Fruit fly (Drosophila melanogaster): ENCODE data around the gene Tap42.

Gene Tap42

DNA sequence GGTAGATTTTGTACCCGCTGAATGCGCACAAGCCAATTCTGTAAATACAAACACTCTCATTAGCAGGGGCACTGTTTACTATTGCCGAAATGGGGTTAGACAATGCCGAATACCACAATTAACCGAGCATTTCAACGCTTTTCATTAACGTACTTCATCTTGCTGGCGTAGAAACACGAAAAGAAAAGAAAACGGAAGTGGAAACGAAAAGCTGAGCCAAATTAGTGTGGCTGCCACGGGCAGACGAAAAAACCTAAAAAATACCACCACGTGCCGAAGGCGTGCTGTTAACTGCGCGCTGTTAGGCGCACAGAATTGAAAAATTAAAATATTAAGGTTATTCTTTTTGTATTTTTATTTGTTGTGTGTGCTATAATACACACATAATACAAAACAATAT is 27.5 kb downstream of the Tap42 start, which contains the start of gene RpL24 (continued):
- peak; percentile 96 for TF ChIP-seq CG13775 (GFP tag; optimal IDR thresholded peaks at IDR 0.05)
- peak; percentile 80 for TF ChIP-seq CG4617 (GFP tag; optimal IDR thresholded peaks at IDR 0.05; ENCODE audit: borderline replicate concordance)
- no peak for TF ChIP-seq tna (GFP tag; IDR thresholded peaks at IDR 0.05; ENCODE audit: partially characterized antibody)
- TF ChIP-seq Jarid2 (GFP tag; optimal IDR thresholded peaks at IDR 0.05), result peak; percentile 80
- no peak for TF ChIP-seq hbn (GFP tag; IDR thresholded peaks at IDR 0.05; ENCODE audit: partially characterized antibody)
- no peak for TF ChIP-seq CG15073 (GFP tag; optimal IDR thresholded peaks at IDR 0.05)
- peak; percentile 95 for TF ChIP-seq CG18599 (GFP tag; optimal IDR thresholded peaks at IDR 0.05)
- TF ChIP-seq Scr (GFP tag; IDR thresholded peaks at IDR 0.05; ENCODE audit: partially characterized antibody), result no peak; the same call in 1 of the 2 replicates
- peak; percentile 94 for TF ChIP-seq Vsx1 (GFP tag; optimal IDR thresholded peaks at IDR 0.05)
- TF ChIP-seq wdn (GFP tag; IDR thresholded peaks at IDR 0.05), result peak; percentile 83
- TF ChIP-seq MESR4 (GFP tag; optimal IDR thresholded peaks at IDR 0.05), result peak; percentile 100
- TF ChIP-seq CG11695 (GFP tag; IDR thresholded peaks at IDR 0.05), result peak; percentile 81
- peak; percentile 77 for TF ChIP-seq Nf-YB (GFP tag; optimal IDR thresholded peaks at IDR 0.05)
- peak; percentile 57 for TF ChIP-seq tx (GFP tag; optimal IDR thresholded peaks at IDR 0.05)
- peak; percentile 79 for TF ChIP-seq CG3995 (GFP tag; optimal IDR thresholded peaks at IDR 0.05)
- TF ChIP-seq HHEX (GFP tag; optimal IDR thresholded peaks at IDR 0.05), result peak; percentile 96
- TF ChIP-seq CG6791 (GFP tag; IDR thresholded peaks at IDR 0.05; ENCODE audit: partially characterized antibody), result 0 out of 3 replicates have a peak, but pooled peaks have one; percentile 29
- TF ChIP-seq Hr39 (optimal IDR thresholded peaks at IDR 0.05), result no peak
- TF ChIP-seq CG2875 (GFP tag; optimal IDR thresholded peaks at IDR 0.05), result peak; percentile 92
- TF ChIP-seq fd3F (GFP tag; optimal IDR thresholded peaks at IDR 0.05), result peak; percentile 79
- TF ChIP-seq sima (GFP tag; optimal IDR thresholded peaks at IDR 0.05), result peak; percentile 90
- peak; percentile 80 for TF ChIP-seq trem (tag; optimal IDR thresholded peaks at IDR 0.05)
- peak; percentile 84 for TF ChIP-seq CG10267 (tag; optimal IDR thresholded peaks at IDR 0.05)
- peak; percentile 81 to 88 for TF ChIP-seq Hr51 (GFP tag; optimal IDR thresholded peaks at IDR 0.05)
- peak; percentile 31; the same call in 1 of the 2 replicates for TF ChIP-seq ssp (GFP tag; IDR thresholded peaks at IDR 0.05)
- peak; percentile 97 for TF ChIP-seq B-H2 (GFP tag; optimal IDR thresholded peaks at IDR 0.05)
- TF ChIP-seq CG3163 (GFP tag; optimal IDR thresholded peaks at IDR 0.05), result peak; percentile 82
- peak; percentile 80 for TF ChIP-seq CG1792 (GFP tag; optimal IDR thresholded peaks at IDR 0.05)
- no peak for TF ChIP-seq Lim3 (GFP tag; IDR thresholded peaks at IDR 0.05)
- peak; percentile 83 for TF ChIP-seq CG17361 (GFP tag; IDR thresholded peaks at IDR 0.05)
- TF ChIP-seq CG14014 (GFP tag; IDR thresholded peaks at IDR 0.05), result peak; percentile 89
- peak; percentile 77 for TF ChIP-seq CG1647 (GFP tag; optimal IDR thresholded peaks at IDR 0.05)
- peak; percentile 76; the same call in 1 of the 2 replicates for TF ChIP-seq Ada2b (GFP tag; IDR thresholded peaks at IDR 0.05)
- TF ChIP-seq hb (GFP tag; IDR thresholded peaks at IDR 0.05; ENCODE audit: partially characterized antibody), result no peak
- no peak for TF ChIP-seq Dip2 (GFP tag; IDR thresholded peaks at IDR 0.05)
- peak; percentile 87 for TF ChIP-seq CG10274 (GFP tag; optimal IDR thresholded peaks at IDR 0.05)
- peak; percentile 85 for TF ChIP-seq CG13894 (tag; optimal IDR thresholded peaks at IDR 0.05)
- TF ChIP-seq pb (GFP tag; optimal IDR thresholded peaks at IDR 0.05), result peak; percentile 90
- TF ChIP-seq CG17385 (GFP tag; optimal IDR thresholded peaks at IDR 0.05), result peak; percentile 91
- peak; percentile 82 for TF ChIP-seq CG2678 (tag; optimal IDR thresholded peaks at IDR 0.05)
- peak; percentile 24; the same call in 1 of the 2 replicates for TF ChIP-seq CG14667 (GFP tag; IDR thresholded peaks at IDR 0.05)
- peak; percentile 95 for TF ChIP-seq CG13296 (GFP tag; optimal IDR thresholded peaks at IDR 0.05)
- peak; percentile 72 for TF ChIP-seq CG7928 (GFP tag; optimal IDR thresholded peaks at IDR 0.05)
- TF ChIP-seq Usf (GFP tag; optimal IDR thresholded peaks at IDR 0.05), result peak; percentile 80
- TF ChIP-seq CG11085 (GFP tag; IDR thresholded peaks at IDR 0.05), result peak; percentile 85
- TF ChIP-seq Sox100B (GFP tag; optimal IDR thresholded peaks at IDR 0.05), result peak; percentile 88
- peak; percentile 97 for TF ChIP-seq MTF-1 (GFP tag; optimal IDR thresholded peaks at IDR 0.05; ENCODE audit: borderline replicate concordance)
- TF ChIP-seq al (GFP tag; IDR thresholded peaks at IDR 0.05), result peak; percentile 56
- TF ChIP-seq Myb (GFP tag; optimal IDR thresholded peaks at IDR 0.05), result peak; percentile 54
- peak; percentile 93 for TF ChIP-seq scrt (GFP tag; optimal IDR thresholded peaks at IDR 0.05)
